Worm (Caenorhabditis elegans): ENCODE data around the gene best-16.
A peak's percentile ranks its signal among the peaks of the same experiment; 100 is the strongest.

best-16 gene

ce11 chrIV:7188528-7189422 lies 6.9 kb downstream of the best-16 start, which contains the start of gene srlf-7:
Gene srlf-7, plus strand, starts transcription at chrIV:7189287.
- TF ChIP-seq mls-2 (tag; optimal IDR thresholded peaks at IDR 0.05) (no peak), unc-62 (GFP tag; optimal IDR thresholded peaks at IDR 0.05) (no peak), sem-2 (GFP tag; optimal IDR thresholded peaks at IDR 0.05) (no peak), lin-32 (GFP tag; optimal IDR thresholded peaks at IDR 0.05) (no peak), ces-1 (GFP tag; optimal IDR thresholded peaks at IDR 0.05) (peak; percentile 69)

- TF ChIP-seq ceh-43 (GFP tag; optimal IDR thresholded peaks at IDR 0.05) (no peak), nhr-237 (tag; optimal IDR thresholded peaks at IDR 0.05) (no peak), tbx-8 (GFP tag; optimal IDR thresholded peaks at IDR 0.05) (no peak), mep-1 (tag; optimal IDR thresholded peaks at IDR 0.05) (no peak), unc-62 (GFP tag; optimal IDR thresholded peaks at IDR 0.05) (no peak), flh-1 (GFP tag; optimal IDR thresholded peaks at IDR 0.05) (no peak), unc-39 (tag; optimal IDR thresholded peaks at IDR 0.05) (no peak), M03D4.4 (tag; optimal IDR thresholded peaks at IDR 0.05) (no peak), zip-8 (tag; optimal IDR thresholded peaks at IDR 0.05) (no peak), ceh-83 (GFP tag; optimal IDR thresholded peaks at IDR 0.05) (no peak), lsy-2 (tag; optimal IDR thresholded peaks at IDR 0.05) (no peak), bed-3 (GFP tag; optimal IDR thresholded peaks at IDR 0.05) (no peak), unc-120 (tag; optimal IDR thresholded peaks at IDR 0.05; ENCODE audit: poor library complexity, severe bottlenecking) (no peak), lin-32 (GFP tag; optimal IDR thresholded peaks at IDR 0.05) (no peak), lin-13 (tag; optimal IDR thresholded peaks at IDR 0.05) (no peak), ztf-11 (tag; optimal IDR thresholded peaks at IDR 0.05) (no peak), ceh-39 (tag; optimal IDR thresholded peaks at IDR 0.05) (no peak), nhr-2 (tag; optimal IDR thresholded peaks at IDR 0.05) (no peak), cnd-1 (tag; optimal IDR thresholded peaks at IDR 0.05) (no peak), elt-3 (tag; optimal IDR thresholded peaks at IDR 0.05) (no peak)
These were observed 7.6 kb downstream of the best-16 start, which contains the start of gene C42D4.13 for ce11 chrIV:7188030-7188429. Gene C42D4.13, minus strand, starts transcription at chrIV:7188130.

ce11 chrIV:7186756-7187155 lies 8.9 kb downstream of the best-16 start, which contains the start of gene str-249:
Gene str-249, minus strand, starts transcription at chrIV:7186856.
- TF ChIP-seq hlh-1 (tag; optimal IDR thresholded peaks at IDR 0.05) (no peak), ceh-43 (GFP tag; optimal IDR thresholded peaks at IDR 0.05) (no peak), snpc-4 (tag; optimal IDR thresholded peaks at IDR 0.05) (no peak), elt-3 (tag; optimal IDR thresholded peaks at IDR 0.05) (no peak), sem-2 (GFP tag; optimal IDR thresholded peaks at IDR 0.05) (no peak), elt-1 (tag; optimal IDR thresholded peaks at IDR 0.05; ENCODE audit: borderline replicate concordance, insufficient read depth) (no peak), ham-2 (GFP tag; optimal IDR thresholded peaks at IDR 0.05) (no peak), flh-1 (GFP tag; optimal IDR thresholded peaks at IDR 0.05) (no peak), unc-62 (GFP tag; optimal IDR thresholded peaks at IDR 0.05) (no peak), pha-4 (tag; optimal IDR thresholded peaks at IDR 0.05) (no peak), ztf-11 (tag; optimal IDR thresholded peaks at IDR 0.05) (no peak), ces-1 (GFP tag; optimal IDR thresholded peaks at IDR 0.05) (no peak), lin-13 (tag; optimal IDR thresholded peaks at IDR 0.05) (no peak), M03D4.4 (tag; optimal IDR thresholded peaks at IDR 0.05) (no peak), mls-2 (tag; optimal IDR thresholded peaks at IDR 0.05) (no peak), nhr-28 (tag; optimal IDR thresholded peaks at IDR 0.05) (no peak)

ce11 chrIV:7184597-7184996 lies 11.0 kb downstream of the best-16 start, which contains the start of gene clec-179:
Gene clec-179, minus strand, starts transcription at chrIV:7184697.
- TF ChIP-seq unc-62 (GFP tag; optimal IDR thresholded peaks at IDR 0.05), result no peak
- TF ChIP-seq M03D4.4 (tag; optimal IDR thresholded peaks at IDR 0.05), result no peak
- TF ChIP-seq unc-120 (tag; optimal IDR thresholded peaks at IDR 0.05; ENCODE audit: poor library complexity, severe bottlenecking), result no peak
- no peak for TF ChIP-seq bed-3 (GFP tag; optimal IDR thresholded peaks at IDR 0.05)
- TF ChIP-seq elt-3 (tag; optimal IDR thresholded peaks at IDR 0.05), result no peak
- TF ChIP-seq nhr-28 (tag; optimal IDR thresholded peaks at IDR 0.05), result no peak
- no peak for TF ChIP-seq ceh-39 (tag; optimal IDR thresholded peaks at IDR 0.05)

- TF ChIP-seq blmp-1 (tag; optimal IDR thresholded peaks at IDR 0.05) (no peak), sptf-1 (tag; optimal IDR thresholded peaks at IDR 0.05) (no peak), ces-1 (GFP tag; optimal IDR thresholded peaks at IDR 0.05) (no peak), bed-3 (GFP tag; optimal IDR thresholded peaks at IDR 0.05) (no peak), drap-1 (GFP tag; optimal IDR thresholded peaks at IDR 0.05) (no peak)
These were observed 12.8 kb downstream of the best-16 start for ce11 chrIV:7182818-7183217.
